Worm (Caenorhabditis elegans) whole organism, late embryonic: ENCODE data around the gene tbx-38.
A peak's percentile ranks its signal among the peaks of the same experiment; 100 is the strongest.
"Not testable (repeated sequence)": the region's sequence is repeated elsewhere in the genome, so short reads cannot be mapped to it uniquely, and the experiment has no call there.

ENCODE experiments used
- K02D7.2 ChIP-seq: sonication (generic microtip); optimal IDR thresholded peaks from 2 replicates; lab custom pipeline; 2017; ENCODE audit warnings: mild to moderate bottlenecking, missing genetic modification characterization, missing compliant biosample characterization
- Y22D7AL.16 ChIP-seq: sonication (generic microtip); optimal IDR thresholded peaks from 2 replicates; lab custom pipeline; 2016; ENCODE audit warnings: missing genetic modification characterization, missing compliant biosample characterization
- ama-1 ChIP-seq: fragments of 150-350 bp; optimal IDR thresholded peaks from 2 replicates; lab custom pipeline; 2014
- ceh-6 ChIP-seq: fragments of 200-800 bp; sonication (Bioruptor generic); optimal IDR thresholded peaks from 2 replicates; lab custom pipeline; 2018; ENCODE audit warnings: mild to moderate bottlenecking, missing genetic modification characterization, missing compliant biosample characterization
- ceh-9 ChIP-seq: sonication (generic microtip); optimal IDR thresholded peaks from 2 replicates; lab custom pipeline; 2016; ENCODE audit warnings: mild to moderate bottlenecking, missing genetic modification characterization, inconsistent platforms, missing compliant biosample characterization
- lim-6 ChIP-seq: sonication (generic microtip); optimal IDR thresholded peaks from 2 replicates; lab custom pipeline; 2016; ENCODE audit warnings: missing genetic modification characterization, missing compliant biosample characterization
- nfya-1 ChIP-seq: sonication (generic microtip); optimal IDR thresholded peaks from 2 replicates; lab custom pipeline; 2017; ENCODE audit warnings: missing genetic modification characterization, mild to moderate bottlenecking, missing compliant biosample characterization, antibody characterized with exemption, moderate library complexity
- npax-4 ChIP-seq: sonication (generic microtip); optimal IDR thresholded peaks from 2 replicates; lab custom pipeline; 2016; ENCODE audit warnings: missing genetic modification characterization, missing compliant biosample characterization
- pat-9 ChIP-seq: fragments of 200-800 bp; sonication (Bioruptor generic); optimal IDR thresholded peaks from 2 replicates; lab custom pipeline; 2018; ENCODE audit warnings: mild to moderate bottlenecking, missing genetic modification characterization, moderate library complexity, missing compliant biosample characterization
- pha-4 ChIP-seq: fragments of 150-350 bp; optimal IDR thresholded peaks from 2 replicates; lab custom pipeline; 2018; ENCODE audit warnings: missing biosample characterization, missing genetic modification reagents, missing genetic modification characterization
- tbx-7 ChIP-seq: sonication (generic microtip); optimal IDR thresholded peaks from 2 replicates; lab custom pipeline; 2016; ENCODE audit warnings: missing genotype, missing genetic modification characterization, missing compliant biosample characterization
- zip-5 ChIP-seq: sonication (generic microtip); optimal IDR thresholded peaks from 2 replicates; lab custom pipeline; 2016; ENCODE audit warnings: missing genetic modification characterization, missing compliant biosample characterization

DNA sequence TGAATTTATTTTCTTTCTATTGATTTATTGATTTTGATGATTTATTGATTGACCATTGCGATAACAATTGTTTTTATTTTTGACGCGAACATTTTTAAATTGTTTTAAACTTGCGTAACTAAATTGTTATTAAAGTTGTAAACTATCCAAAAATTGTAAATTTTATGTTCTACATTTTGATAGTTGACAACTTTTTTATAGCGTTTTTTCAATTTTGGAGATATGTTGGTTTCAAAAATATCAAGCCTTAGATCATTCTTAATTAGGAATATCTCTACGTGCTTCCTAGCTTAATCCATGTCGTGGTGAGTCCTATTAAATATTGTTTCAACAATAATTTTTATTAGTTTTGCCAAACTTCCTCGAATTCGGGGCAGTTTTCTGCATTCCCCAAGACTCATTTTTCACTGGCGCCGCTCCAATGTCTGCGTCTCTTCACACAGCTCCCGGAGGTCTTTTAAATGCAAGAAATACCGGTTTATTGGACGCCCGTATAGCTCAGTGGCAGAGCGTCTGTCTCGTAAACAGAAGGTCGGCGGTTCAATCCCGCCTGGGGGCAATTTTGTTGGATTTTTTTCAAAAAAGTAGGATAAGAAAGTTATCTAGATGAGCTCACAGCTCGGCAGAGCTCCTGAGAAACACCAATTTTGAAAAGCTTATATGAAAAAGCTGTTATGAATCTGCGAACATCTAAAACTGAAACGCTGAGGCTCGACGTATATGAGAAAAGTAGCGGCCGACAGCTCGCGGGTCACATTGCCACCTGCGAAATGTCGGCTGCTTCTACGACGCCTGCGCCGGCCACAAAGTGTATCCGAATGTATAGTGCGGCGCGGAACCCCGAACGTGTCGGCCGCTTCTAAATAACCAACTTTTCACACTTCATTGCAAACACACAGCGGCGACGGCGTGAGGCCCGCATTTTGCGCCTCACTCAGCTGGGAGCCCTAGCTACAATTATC is 6.7 kb upstream of the tbx-38 start, which contains the start of gene C24H11.2:
- not testable (repeated sequence) for TF ChIP-seq ceh-9; ama-1 (lab: Kevin White, UChicago); zip-5 (tag; lab: Kevin White, UChicago); pha-4 (tag; lab: Kevin White, UChicago); Y22D7AL.16 (tag; lab: Kevin White, UChicago); lim-6 (tag; lab: Kevin White, UChicago); tbx-7 (tag; lab: Kevin White, UChicago)
- TF ChIP-seq npax-4 (tag; lab: Kevin White, UChicago) = peak; percentile 22
- peak; percentile 6 for TF ChIP-seq nfya-1
- TF ChIP-seq pat-9 (tag; lab: Kevin White, UChicago) = peak; percentile 61
- peak; percentile 40 for TF ChIP-seq ceh-6 (GFP tag; lab: Kevin White, UChicago)
- peak; percentile 73 for TF ChIP-seq K02D7.2
